Fruit fly (Drosophila melanogaster): ENCODE results near the gene CG6770.

dm6 chr2L:12078695-12079094 is 32.8 kb upstream of the CG6770 start:
- TF ChIP-seq GATAd (GFP tag; optimal IDR thresholded peaks at IDR 0.05): no peak
- TF ChIP-seq Dif (GFP tag; optimal IDR thresholded peaks at IDR 0.05; ENCODE audit: partially characterized antibody): no peak
- TF ChIP-seq Hnf4 (GFP tag; optimal IDR thresholded peaks at IDR 0.05): no peak
- TF ChIP-seq CG9705 (GFP tag; optimal IDR thresholded peaks at IDR 0.05): no peak
- no peak for TF ChIP-seq h (GFP tag; optimal IDR thresholded peaks at IDR 0.05)
- no peak for TF ChIP-seq ey (GFP tag; optimal IDR thresholded peaks at IDR 0.05)
- no peak for TF ChIP-seq OdsH (GFP tag; optimal IDR thresholded peaks at IDR 0.05)
- no peak for TF ChIP-seq Hr78 (GFP tag; optimal IDR thresholded peaks at IDR 0.05)

Data from whole organism, wandering third instar larva.